Worm (Caenorhabditis elegans) whole organism, mixed stage, embryonic: ENCODE results near the gene T03G11.9.

ENCODE experiments used
- bed-3 ChIP-seq: fragments of 200-800 bp; sonication (Bioruptor generic); optimal IDR thresholded peaks from 3 replicates; lab custom pipeline; 2018; ENCODE audit warnings: mild to moderate bottlenecking, missing genetic modification characterization, moderate library complexity, missing compliant biosample characterization
- ces-1 ChIP-seq: fragments of 150-350 bp; optimal IDR thresholded peaks from 2 replicates; lab custom pipeline; 2014; ENCODE audit warnings: missing biosample characterization, missing genetic modification reagents, missing genetic modification characterization
- elt-1 ChIP-seq: sonication (generic microtip); optimal IDR thresholded peaks from 2 replicates; lab custom pipeline; 2017; ENCODE audit warnings: missing genetic modification characterization, mild to moderate bottlenecking, missing compliant biosample characterization, antibody characterized with exemption, moderate library complexity, borderline replicate concordance; ENCODE audit not compliant: insufficient read depth
- flh-1 ChIP-seq: fragments of 200-800 bp; sonication (Bioruptor generic); optimal IDR thresholded peaks from 2 replicates; lab custom pipeline; 2018; ENCODE audit warnings: mild to moderate bottlenecking, missing genetic modification characterization, moderate library complexity, missing compliant biosample characterization
- lin-13 ChIP-seq: fragments of 150-350 bp; optimal IDR thresholded peaks from 2 replicates; lab custom pipeline; 2014; ENCODE audit warnings: missing biosample characterization, missing genetic modification characterization
- mls-2 ChIP-seq: sonication (generic microtip); optimal IDR thresholded peaks from 2 replicates; lab custom pipeline; 2016; ENCODE audit warnings: mild to moderate bottlenecking, missing genetic modification characterization, moderate library complexity, missing compliant biosample characterization
- nhr-2 ChIP-seq: fragments of 150-350 bp; optimal IDR thresholded peaks from 2 replicates; lab custom pipeline; 2014; ENCODE audit warnings: missing biosample characterization, missing genetic modification characterization
- nhr-76 ChIP-seq: sonication (generic microtip); optimal IDR thresholded peaks from 2 replicates; lab custom pipeline; 2017; ENCODE audit warnings: missing biosample characterization, missing genetic modification characterization
- pha-4 ChIP-seq: fragments of 150-350 bp; optimal IDR thresholded peaks from 2 replicates; lab custom pipeline; 2018; ENCODE audit warnings: missing biosample characterization, missing genetic modification reagents, missing genetic modification characterization
- snpc-4 ChIP-seq: fragments of 150-350 bp; optimal IDR thresholded peaks from 2 replicates; lab custom pipeline; 2014; ENCODE audit warnings: missing biosample characterization, missing genetic modification characterization
- unc-39 ChIP-seq: fragments of 150-350 bp; optimal IDR thresholded peaks from 2 replicates; lab custom pipeline; 2014; ENCODE audit warnings: missing biosample characterization, missing genetic modification characterization
- unc-62 ChIP-seq: fragments of 150-350 bp; optimal IDR thresholded peaks from 2 replicates; lab custom pipeline; 2014; ENCODE audit warnings: missing biosample characterization, missing genetic modification reagents, missing genetic modification characterization

DNA sequence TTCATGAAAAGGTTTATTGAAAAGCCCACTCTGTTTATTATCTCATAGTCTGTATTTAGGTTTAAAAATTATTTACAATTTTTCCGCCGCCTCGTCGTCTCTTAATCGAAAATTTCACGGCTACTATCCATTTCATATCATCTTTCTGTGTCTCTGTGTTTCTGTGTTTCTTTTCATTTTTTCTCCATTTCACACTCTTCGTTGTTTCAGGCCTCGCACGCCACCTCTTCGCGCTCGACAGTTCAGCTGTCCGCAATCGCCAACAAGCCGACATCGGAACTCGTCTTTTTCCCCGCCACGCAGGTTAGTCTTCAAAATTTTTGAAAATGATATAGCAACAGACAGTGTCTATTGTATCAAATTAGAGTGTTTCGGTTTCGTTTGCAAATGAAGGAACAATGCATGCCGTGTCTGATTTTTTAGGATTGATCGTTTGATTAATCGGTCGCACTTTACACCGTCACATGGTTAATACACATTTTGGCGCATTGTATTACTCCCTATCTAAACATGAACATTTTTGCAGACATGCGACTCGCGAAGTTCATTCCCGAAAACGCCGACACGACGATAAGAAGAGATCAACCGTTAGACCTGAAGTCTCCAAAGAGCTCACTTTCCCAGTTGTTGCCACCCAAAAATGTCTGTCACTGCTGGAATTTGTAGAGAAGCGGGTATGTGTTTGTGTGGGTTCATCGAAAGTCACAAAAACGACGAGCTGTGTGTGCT is 27.1 kb downstream of the T03G11.9 start:
- TF ChIP-seq pha-4 (tag; lab: Kevin White, UChicago) = no peak
- TF ChIP-seq mls-2 (tag; lab: Kevin White, UChicago) = no peak
- no peak for TF ChIP-seq ces-1
- no peak for TF ChIP-seq elt-1 (tag; lab: Kevin White, UChicago)
- TF ChIP-seq nhr-2 = no peak
- no peak for TF ChIP-seq unc-39 (tag; lab: Kevin White, UChicago)
- TF ChIP-seq unc-62 (GFP tag; lab: Kevin White, UChicago) = no peak
- TF ChIP-seq lin-13 (tag; lab: Kevin White, UChicago) = no peak
- TF ChIP-seq bed-3 (GFP tag; lab: Kevin White, UChicago) = no peak
- no peak for TF ChIP-seq flh-1
- TF ChIP-seq snpc-4 (tag; lab: Kevin White, UChicago) = no peak
- no peak for TF ChIP-seq nhr-76
